Worm (Caenorhabditis elegans) whole organism, L4 larva: Measurements from ENCODE around the gene fbxc-27.

Source experiments
- F49E8.2 ChIP-seq: sonication (generic microtip); optimal IDR thresholded peaks from 2 replicates; lab custom pipeline; 2016; ENCODE audit warnings: missing compliant biosample characterization, mild to moderate bottlenecking, missing genetic modification characterization, borderline replicate concordance
- R02D3.7 ChIP-seq: fragments of 150-350 bp; sonication (generic microtip); optimal IDR thresholded peaks from 3 replicates; lab custom pipeline; 2014; ENCODE audit warnings: missing biosample characterization, missing genetic modification characterization
- Y48G9A.11 ChIP-seq: fragments of 200-800 bp; sonication (Bioruptor generic); IDR thresholded peaks from 2 replicates; pipeline ENCODE4 v1.3.6; 2022; ENCODE audit warnings: missing genetic modification reagents, missing genetic modification characterization, missing compliant biosample characterization
- Y75B8A.6 ChIP-seq: fragments of 200-800 bp; sonication (Bioruptor generic); IDR thresholded peaks from 2 replicates; pipeline ENCODE4 v1.3.6; 2022; ENCODE audit warnings: missing genetic modification reagents, missing genetic modification characterization, missing compliant biosample characterization
- aly-2 ChIP-seq: sonication (generic microtip); optimal IDR thresholded peaks from 2 replicates; lab custom pipeline; 2018; ENCODE audit warnings: missing biosample characterization, missing genetic modification characterization
- ceh-20 ChIP-seq: fragments of 200-800 bp; sonication (Bioruptor generic); IDR thresholded peaks from 2 replicates; pipeline ENCODE4 v1.3.6; 2022; ENCODE audit warnings: missing genetic modification reagents, missing genetic modification characterization, missing compliant biosample characterization
- ceh-28 ChIP-seq: fragments of 150-350 bp; optimal IDR thresholded peaks from 2 replicates; lab custom pipeline; 2014; ENCODE audit warnings: missing biosample characterization, missing genetic modification reagents, missing genetic modification characterization
- ceh-62 ChIP-seq: sonication (generic microtip); optimal IDR thresholded peaks from 2 replicates; lab custom pipeline; 2017; ENCODE audit warnings: missing biosample characterization, missing genetic modification characterization
- ceh-82 ChIP-seq: sonication (generic microtip); optimal IDR thresholded peaks from 2 replicates; lab custom pipeline; 2017; ENCODE audit warnings: missing biosample characterization, missing genetic modification characterization
- cey-2 ChIP-seq: sonication (generic microtip); optimal IDR thresholded peaks from 3 replicates; lab custom pipeline; 2017; ENCODE audit warnings: missing genetic modification characterization, mild to moderate bottlenecking, missing compliant biosample characterization, antibody characterized with exemption, borderline replicate concordance; ENCODE audit not compliant: insufficient read depth
- daf-16 ChIP-seq, 3 experiments: sonication (generic microtip); optimal IDR thresholded peaks; 2 replicates each; lab custom pipeline; 2016 to 2017; ENCODE audit warnings: missing genetic modification characterization in 3 of 3, missing genetic modification reagents in 3 of 3, mild to moderate bottlenecking in 2 of 3, missing compliant biosample characterization in 2 of 3, missing biosample characterization in 1 of 3, moderate library complexity in 1 of 3
- daf-19 ChIP-seq: fragments of 200-800 bp; sonication (Bioruptor generic); conservative IDR thresholded peaks from 2 replicates; pipeline ENCODE4 v1.3.6; 2022; ENCODE audit warnings: missing genetic modification characterization, missing compliant biosample characterization
- dmd-6 ChIP-seq: fragments of 200-800 bp; sonication (Bioruptor generic); IDR thresholded peaks from 2 replicates; pipeline ENCODE4 v1.3.6; 2022; ENCODE audit warnings: missing genetic modification reagents, missing genetic modification characterization, missing compliant biosample characterization
- duxl-1 ChIP-seq: sonication (generic microtip); optimal IDR thresholded peaks from 2 replicates; lab custom pipeline; 2016; ENCODE audit warnings: mild to moderate bottlenecking, missing genetic modification characterization, moderate library complexity, missing compliant biosample characterization; ENCODE audit not compliant: poor library complexity
- hlh-11 ChIP-seq: fragments of 200-800 bp; sonication (Bioruptor generic); optimal IDR thresholded peaks from 2 replicates; lab custom pipeline; 2018; ENCODE audit warnings: mild to moderate bottlenecking, missing genetic modification characterization, missing compliant biosample characterization
- jun-1 ChIP-seq: fragments of 150-350 bp; optimal IDR thresholded peaks from 2 replicates; lab custom pipeline; 2014; ENCODE audit warnings: missing biosample characterization, missing genetic modification reagents, missing genetic modification characterization
- lim-7 ChIP-seq: fragments of 200-800 bp; sonication (Bioruptor generic); IDR thresholded peaks from 2 replicates; pipeline ENCODE4 v1.3.6; 2022; ENCODE audit warnings: missing genetic modification characterization, missing compliant biosample characterization
- lin-1 ChIP-seq: fragments of 200-800 bp; sonication (Bioruptor generic); IDR thresholded peaks from 2 replicates; pipeline ENCODE4 v1.3.6; 2022; ENCODE audit warnings: missing genetic modification reagents, missing genetic modification characterization, missing compliant biosample characterization
- lin-13 ChIP-seq: fragments of 150-350 bp; optimal IDR thresholded peaks from 2 replicates; lab custom pipeline; 2014; ENCODE audit warnings: missing biosample characterization, missing genetic modification reagents, missing genetic modification characterization
- lin-15B ChIP-seq: fragments of 150-350 bp; sonication (generic microtip); optimal IDR thresholded peaks from 3 replicates; lab custom pipeline; 2014; ENCODE audit warnings: missing biosample characterization, missing genetic modification characterization
- lin-29 ChIP-seq: fragments of 200-800 bp; sonication (Bioruptor generic); IDR thresholded peaks from 2 replicates; pipeline ENCODE4 v1.3.6; 2022; ENCODE audit warnings: missing genetic modification reagents, missing genetic modification characterization, missing compliant biosample characterization
- mdl-1 ChIP-seq, 2 experiments: fragments of 150-350 bp in 1 of 2; sonication (generic microtip) in 1 of 2; optimal IDR thresholded peaks; 2 replicates each; lab custom pipeline; 2014 to 2017; ENCODE audit warnings: missing biosample characterization in 2 of 2, missing genetic modification characterization in 2 of 2
- mep-1 ChIP-seq: fragments of 150-350 bp; sonication (generic microtip); optimal IDR thresholded peaks from 3 replicates; lab custom pipeline; 2014; ENCODE audit warnings: missing biosample characterization, missing genetic modification characterization
- nhr-10 ChIP-seq: fragments of 150-350 bp; optimal IDR thresholded peaks from 2 replicates; lab custom pipeline; 2014; ENCODE audit warnings: missing biosample characterization, missing genetic modification characterization
- nhr-102 ChIP-seq: sonication (generic microtip); optimal IDR thresholded peaks from 2 replicates; lab custom pipeline; 2016; ENCODE audit warnings: mild to moderate bottlenecking, missing genetic modification characterization, moderate library complexity, missing compliant biosample characterization
- nhr-111 ChIP-seq: fragments of 200-800 bp; sonication (Bioruptor generic); optimal IDR thresholded peaks from 2 replicates; lab custom pipeline; 2018; ENCODE audit warnings: mild to moderate bottlenecking, missing genetic modification characterization, missing compliant biosample characterization
- nhr-237 ChIP-seq: sonication (generic microtip); optimal IDR thresholded peaks from 2 replicates; lab custom pipeline; 2017; ENCODE audit warnings: missing biosample characterization, missing genetic modification characterization
- nhr-28 ChIP-seq: fragments of 150-350 bp; optimal IDR thresholded peaks from 2 replicates; lab custom pipeline; 2014; ENCODE audit warnings: missing biosample characterization, missing genetic modification characterization
- nhr-41 ChIP-seq: fragments of 200-800 bp; sonication (Bioruptor generic); IDR thresholded peaks from 2 replicates; pipeline ENCODE4 v1.3.6; 2022; ENCODE audit warnings: missing genetic modification reagents, missing genetic modification characterization, missing compliant biosample characterization
- nhr-42 ChIP-seq: fragments of 200-800 bp; sonication (Bioruptor generic); IDR thresholded peaks from 2 replicates; pipeline ENCODE4 v1.3.6; 2022; ENCODE audit warnings: missing genetic modification characterization, missing compliant biosample characterization
- nhr-6 ChIP-seq: fragments of 150-350 bp; optimal IDR thresholded peaks from 2 replicates; lab custom pipeline; 2014; ENCODE audit warnings: missing biosample characterization, missing genetic modification characterization
- nhr-77 ChIP-seq: fragments of 150-350 bp; optimal IDR thresholded peaks from 2 replicates; lab custom pipeline; 2014; ENCODE audit warnings: missing biosample characterization, missing genetic modification characterization
- php-3 ChIP-seq: fragments of 200-800 bp; sonication (Bioruptor generic); IDR thresholded peaks from 2 replicates; pipeline ENCODE4 v1.3.6; 2022; ENCODE audit warnings: missing genetic modification reagents, missing genetic modification characterization, missing compliant biosample characterization
- pqm-1 ChIP-seq: sonication (generic microtip); optimal IDR thresholded peaks from 2 replicates; lab custom pipeline; 2017; ENCODE audit warnings: missing biosample characterization, missing genetic modification characterization
- set-16 ChIP-seq: fragments of 200-800 bp; sonication (Bioruptor generic); IDR thresholded peaks from 2 replicates; pipeline ENCODE4 v1.3.6; 2022; ENCODE audit warnings: missing genetic modification reagents, missing genetic modification characterization, missing compliant biosample characterization
- snpc-1.2 ChIP-seq: fragments of 200-800 bp; sonication (Bioruptor generic); IDR thresholded peaks from 2 replicates; pipeline ENCODE4 v1.3.6; 2022; ENCODE audit warnings: missing genetic modification reagents, missing genetic modification characterization, missing compliant biosample characterization
- snpc-4 ChIP-seq: fragments of 150-350 bp; optimal IDR thresholded peaks from 2 replicates; lab custom pipeline; 2014; ENCODE audit warnings: missing biosample characterization, missing genetic modification characterization
- tra-1 ChIP-seq: fragments of 200-800 bp; sonication (Bioruptor generic); IDR thresholded peaks from 2 replicates; pipeline ENCODE4 v1.3.6; 2022; ENCODE audit warnings: missing genetic modification reagents, missing genetic modification characterization, missing compliant biosample characterization
- unc-130 ChIP-seq: sonication (generic microtip); optimal IDR thresholded peaks from 2 replicates; lab custom pipeline; 2016; ENCODE audit warnings: missing genetic modification reagents, missing genetic modification characterization, missing compliant biosample characterization
- unc-62 ChIP-seq, 3 experiments: fragments of 150-350 bp in 1 of 3; sonication (generic microtip); optimal IDR thresholded peaks in 2 of 3; peaks in 1 of 3; 1 replicate in 1 of 3; 2 replicates in 2 of 3; lab custom pipeline; 2014 to 2017; ENCODE audit warnings: missing biosample characterization in 3 of 3, missing genetic modification characterization in 3 of 3, missing genetic modification reagents in 3 of 3, missing genotype in 1 of 3
- zfp-3 ChIP-seq: fragments of 200-800 bp; sonication (Bioruptor generic); conservative IDR thresholded peaks from 2 replicates; pipeline ENCODE4 v1.3.6; 2022; ENCODE audit warnings: missing genetic modification reagents, missing genetic modification characterization, missing compliant biosample characterization
- zip-11 ChIP-seq: fragments of 200-800 bp; sonication (Bioruptor generic); IDR thresholded peaks from 2 replicates; pipeline ENCODE4 v1.3.6; 2022; ENCODE audit warnings: missing genetic modification characterization, missing compliant biosample characterization
- ztf-11 ChIP-seq: fragments of 150-350 bp; optimal IDR thresholded peaks from 2 replicates; lab custom pipeline; 2014; ENCODE audit warnings: missing biosample characterization, missing genetic modification characterization
- ztf-7 ChIP-seq: fragments of 150-350 bp; optimal IDR thresholded peaks from 2 replicates; lab custom pipeline; 2014; ENCODE audit warnings: missing biosample characterization, missing genetic modification characterization

Gene fbxc-27

DNA sequence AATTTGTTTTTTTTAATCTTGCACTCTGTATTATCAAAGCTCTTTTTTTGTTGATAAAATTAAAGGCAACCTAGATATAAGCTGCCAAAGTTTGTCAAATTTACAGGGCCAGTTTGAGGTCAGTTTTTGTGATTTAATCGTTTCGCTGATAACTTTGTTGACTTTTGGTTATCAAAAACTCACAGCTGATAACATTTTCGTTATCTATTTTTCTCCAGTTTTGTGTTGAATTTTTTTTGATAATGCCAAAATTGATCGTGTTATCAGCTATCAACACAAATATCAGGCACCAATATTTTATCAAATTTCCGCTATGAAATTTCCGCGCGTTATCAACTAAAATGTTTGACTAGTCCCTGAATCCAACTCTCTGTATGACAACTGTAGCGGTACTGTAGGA, 5.6 kb downstream of the fbxc-27 start:
- peak; percentile 98 for TF ChIP-seq dmd-6 (GFP tag; lab: Robert Waterston, UW)
- TF ChIP-seq mdl-1 (tag; optimal IDR thresholded peaks at IDR 0.05; lab: Kevin White, UChicago): peak in 1 of 2 experiments; percentile 1
- peak; percentile 95 for TF ChIP-seq nhr-77 (tag; lab: Kevin White, UChicago)
- TF ChIP-seq nhr-42 (GFP tag; lab: Robert Waterston, UW): 0 out of 2 replicates have a peak, but pooled peaks have one; percentile 32
- no peak for TF ChIP-seq ceh-62 (tag; lab: Kevin White, UChicago)
- TF ChIP-seq nhr-10: peak; percentile 9
- no peak for TF ChIP-seq F49E8.2 (tag; lab: Kevin White, UChicago)
- peak; percentile 85; the same call in 1 of the 2 replicates for TF ChIP-seq nhr-41 (GFP tag; lab: Robert Waterston, UW)
- peak; percentile 84 for TF ChIP-seq nhr-102 (tag; lab: Kevin White, UChicago)
- peak; percentile 59 for TF ChIP-seq jun-1 (tag; lab: Kevin White, UChicago)
- TF ChIP-seq Y48G9A.11 (GFP tag; lab: Robert Waterston, UW): no peak
- peak; percentile 79 for TF ChIP-seq nhr-6 (tag; lab: Kevin White, UChicago)
- peak; percentile 95 for TF ChIP-seq nhr-28 (tag; lab: Kevin White, UChicago)
- peak; percentile 91 for TF ChIP-seq php-3 (GFP tag; lab: Robert Waterston, UW)
- TF ChIP-seq daf-16 (GFP tag; optimal IDR thresholded peaks at IDR 0.05; lab: Kevin White, UChicago): peak in 1 of 2 experiments; percentile 16
- TF ChIP-seq daf-16 (tag; optimal IDR thresholded peaks at IDR 0.05; lab: Kevin White, UChicago): peak; percentile 97
- peak; percentile 89 for TF ChIP-seq hlh-11 (tag; lab: Kevin White, UChicago)
- TF ChIP-seq duxl-1 (tag; lab: Kevin White, UChicago): peak; percentile 20
- peak; percentile 32 to 91 for TF ChIP-seq unc-62 (GFP tag; optimal IDR thresholded peaks at IDR 0.05 in 1 of 2; lab: Kevin White, UChicago)
- TF ChIP-seq unc-62 (tag; optimal IDR thresholded peaks at IDR 0.05; lab: Kevin White, UChicago): no peak
- TF ChIP-seq mep-1 (tag; lab: Kevin White, UChicago): no peak
- TF ChIP-seq lin-29 (GFP tag; lab: Robert Waterston, UW): no peak
- peak; percentile 100 for TF ChIP-seq pqm-1 (tag; lab: Kevin White, UChicago)
- TF ChIP-seq tra-1: peak; percentile 95
- TF ChIP-seq snpc-1.2 (GFP tag; lab: Robert Waterston, UW): no peak
- TF ChIP-seq lin-15B (tag; lab: Kevin White, UChicago): no peak
- TF ChIP-seq ceh-20 (GFP tag; lab: Robert Waterston, UW): peak; percentile 42; the same call in 1 of the 2 replicates
- TF ChIP-seq Y75B8A.6 (GFP tag; lab: Robert Waterston, UW): no peak
- peak; percentile 98 for TF ChIP-seq lin-1
- TF ChIP-seq, all 104 proteins: peak for 19

DNA sequence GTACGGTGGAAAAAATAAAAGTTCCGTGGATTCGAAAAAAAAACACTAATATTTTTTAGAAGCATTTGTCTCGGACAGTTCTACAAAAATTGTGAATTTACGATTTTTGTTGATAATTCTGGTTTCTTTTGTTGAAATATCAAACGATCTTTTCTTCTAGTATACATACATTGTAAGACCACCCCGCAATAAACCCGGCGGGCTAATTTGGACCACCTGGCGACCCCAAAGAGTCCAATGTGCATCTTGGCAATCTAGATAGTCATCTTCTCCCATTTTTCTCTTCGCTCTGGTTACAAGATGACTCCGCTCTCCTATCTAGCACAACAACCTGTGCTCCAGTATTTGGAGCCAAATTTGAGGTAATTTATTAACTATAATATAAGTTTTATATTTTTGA, 6.2 kb downstream of the fbxc-27 start, which contains the start of gene fbxc-29:
TSS of gene fbxc-29 (plus strand) at position 301 of the 400 bp plus-strand sequence.
- no peak for TF ChIP-seq ztf-7
- no peak for TF ChIP-seq aly-2 (tag; lab: Kevin White, UChicago)
- TF ChIP-seq set-16 (GFP tag; lab: Robert Waterston, UW): no peak
- no peak for TF ChIP-seq lim-7
- TF ChIP-seq cey-2 (tag; lab: Kevin White, UChicago): no peak
- TF ChIP-seq ceh-28 (tag; lab: Kevin White, UChicago): no peak
- TF ChIP-seq zip-11: no peak
- TF ChIP-seq ceh-20 (GFP tag; lab: Robert Waterston, UW): no peak

DNA sequence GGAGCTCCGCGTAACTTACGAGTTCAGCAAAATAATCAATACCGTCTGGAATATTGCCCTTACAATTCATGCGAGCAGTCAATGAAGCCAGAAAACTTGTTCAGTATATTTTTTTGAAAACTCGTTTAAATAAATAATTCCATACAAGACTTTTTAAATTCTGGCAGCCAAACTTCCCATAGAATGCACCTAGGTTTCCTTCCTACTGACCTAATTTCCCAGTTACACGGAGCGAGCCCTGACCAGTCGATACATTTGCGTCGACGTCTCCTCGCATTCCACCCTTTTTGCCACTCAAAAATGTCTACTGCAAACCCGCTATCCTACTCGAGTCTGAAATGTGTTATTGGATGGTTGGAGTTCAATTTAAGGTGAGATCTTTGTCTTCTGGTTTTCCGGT, 7.8 kb downstream of the fbxc-27 start, which contains the start of gene fbxc-30:
TSS of gene fbxc-30 (plus strand) at position 301 of the 400 bp plus-strand sequence.
- no peak for TF ChIP-seq mep-1 (tag; lab: Kevin White, UChicago)

DNA sequence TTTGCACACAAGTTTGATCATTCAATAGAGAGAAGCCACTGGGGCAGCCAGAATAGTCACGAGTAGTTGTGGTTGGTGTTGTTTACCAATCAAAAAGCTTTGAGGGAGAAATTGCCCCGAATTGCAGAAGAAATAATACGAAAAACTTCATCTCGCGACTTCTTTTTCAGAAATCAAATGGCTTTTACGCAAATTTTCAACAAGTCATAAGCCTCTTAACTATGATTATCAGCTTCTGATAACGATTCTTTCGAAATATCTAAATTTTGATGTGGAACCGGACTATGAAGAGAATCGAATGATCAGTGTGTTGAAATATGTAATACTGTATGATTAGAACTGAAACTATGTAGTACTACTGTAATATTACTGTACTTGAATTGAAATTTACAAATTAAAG, 10.8 kb downstream of the fbxc-27 start:
- no peak for TF ChIP-seq snpc-4 (tag; lab: Kevin White, UChicago)
- TF ChIP-seq lin-13: no peak
- TF ChIP-seq daf-19 (GFP tag; lab: Robert Waterston, UW): no peak
- TF ChIP-seq R02D3.7 (tag; lab: Kevin White, UChicago): no peak
- TF ChIP-seq F49E8.2 (tag; lab: Kevin White, UChicago): no peak
- no peak for TF ChIP-seq ceh-82 (tag; lab: Kevin White, UChicago)
- TF ChIP-seq nhr-237 (tag; lab: Kevin White, UChicago): no peak
- no peak for TF ChIP-seq unc-130 (GFP tag; lab: Kevin White, UChicago)
- TF ChIP-seq zfp-3 (GFP tag; lab: Robert Waterston, UW): no peak
- TF ChIP-seq snpc-1.2 (GFP tag; lab: Robert Waterston, UW): no peak
- no peak for TF ChIP-seq hlh-11 (tag; lab: Kevin White, UChicago)
- TF ChIP-seq nhr-111 (GFP tag; lab: Kevin White, UChicago): no peak
- no peak for TF ChIP-seq ztf-11 (tag; lab: Kevin White, UChicago)
